Worm (Caenorhabditis elegans) whole organism, L1 larva: ENCODE results near the gene T28A8.5.

ENCODE experiments used
- C16A3.4 ChIP-seq: fragments of 150-350 bp; optimal IDR thresholded peaks from 2 replicates; lab custom pipeline; 2014; ENCODE audit warnings: missing biosample characterization, missing genetic modification characterization
- F16B12.6 ChIP-seq: fragments of 150-350 bp; optimal IDR thresholded peaks from 2 replicates; lab custom pipeline; 2014; ENCODE audit warnings: missing biosample characterization, missing genetic modification characterization
- aha-1 ChIP-seq: fragments of 150-350 bp; optimal IDR thresholded peaks from 2 replicates; lab custom pipeline; 2014; ENCODE audit warnings: missing biosample characterization, missing genetic modification characterization
- alr-1 ChIP-seq: fragments of 200-800 bp; sonication (Bioruptor generic); optimal IDR thresholded peaks from 2 replicates; lab custom pipeline; 2018; ENCODE audit warnings: borderline replicate concordance, mild to moderate bottlenecking, missing genetic modification characterization, missing compliant biosample characterization
- blmp-1 ChIP-seq: fragments of 150-350 bp; optimal IDR thresholded peaks from 2 replicates; lab custom pipeline; 2014; ENCODE audit warnings: missing biosample characterization, missing genetic modification characterization
- ceh-63 ChIP-seq: fragments of 200-800 bp; sonication (Bioruptor generic); optimal IDR thresholded peaks from 2 replicates; lab custom pipeline; 2018; ENCODE audit warnings: mild to moderate bottlenecking, missing genetic modification characterization, missing compliant biosample characterization
- ceh-8 ChIP-seq: fragments of 200-800 bp; sonication (Bioruptor generic); optimal IDR thresholded peaks from 2 replicates; lab custom pipeline; 2018; ENCODE audit warnings: mild to moderate bottlenecking, missing genetic modification characterization, moderate library complexity, missing compliant biosample characterization
- ceh-82 ChIP-seq, 3 experiments: fragments of 150-350 bp in 1 of 3; sonication (generic microtip) in 2 of 3; optimal IDR thresholded peaks; 2 replicates each; lab custom pipeline; 2014 to 2017; ENCODE audit warnings: missing biosample characterization in 3 of 3, missing genetic modification characterization in 3 of 3
- ceh-90 ChIP-seq: sonication (generic microtip); optimal IDR thresholded peaks from 2 replicates; lab custom pipeline; 2016; ENCODE audit warnings: missing genetic modification characterization, missing compliant biosample characterization
- dpl-1 ChIP-seq, 3 experiments: fragments of 150-350 bp in 2 of 3; sonication (generic microtip) in 1 of 3; optimal IDR thresholded peaks; 2 replicates each; lab custom pipeline; 2014 to 2017; ENCODE audit warnings: missing biosample characterization in 3 of 3, missing genetic modification characterization in 3 of 3, missing genetic modification reagents in 3 of 3
- dsc-1 ChIP-seq: sonication (generic microtip); optimal IDR thresholded peaks from 2 replicates; lab custom pipeline; 2016; ENCODE audit warnings: mild to moderate bottlenecking, missing genetic modification characterization, missing compliant biosample characterization
- efl-1 ChIP-seq, 4 experiments: fragments of 150-350 bp; optimal IDR thresholded peaks in 3 of 4; peaks in 1 of 4; 1 replicate in 1 of 4; 2 replicates in 3 of 4; lab custom pipeline; 2014; ENCODE audit warnings: missing biosample characterization in 2 of 4, missing genetic modification characterization in 2 of 4, missing genetic modification reagents in 2 of 4
- efl-3 ChIP-seq: fragments of 200-800 bp; sonication (Bioruptor generic); optimal IDR thresholded peaks from 2 replicates; lab custom pipeline; 2018; ENCODE audit warnings: mild to moderate bottlenecking, missing genetic modification characterization, missing compliant biosample characterization
- elt-2 ChIP-seq: sonication (generic microtip); optimal IDR thresholded peaks from 2 replicates; lab custom pipeline; 2016; ENCODE audit warnings: missing genetic modification characterization, mild to moderate bottlenecking, inconsistent platforms, missing compliant biosample characterization, missing genetic modification reagents
- elt-3 ChIP-seq, 6 experiments: fragments of 150-350 bp in 1 of 6; sonication (generic microtip); optimal IDR thresholded peaks; 2 replicates each; lab custom pipeline; 2017 to 2018; ENCODE audit warnings: missing biosample characterization in 6 of 6, missing genetic modification characterization in 6 of 6, inconsistent platforms in 1 of 6
- fkh-10 ChIP-seq: sonication (generic microtip); optimal IDR thresholded peaks from 2 replicates; lab custom pipeline; 2017; ENCODE audit warnings: missing biosample characterization, missing genetic modification reagents, missing genetic modification characterization
- fkh-4 ChIP-seq: sonication (generic microtip); optimal IDR thresholded peaks from 2 replicates; lab custom pipeline; 2016; ENCODE audit warnings: missing compliant biosample characterization, missing genetic modification characterization, borderline replicate concordance
- fkh-8 ChIP-seq: sonication (generic microtip); optimal IDR thresholded peaks from 2 replicates; lab custom pipeline; 2016; ENCODE audit warnings: mild to moderate bottlenecking, missing genetic modification characterization, missing compliant biosample characterization
- fos-1 ChIP-seq: fragments of 150-350 bp; optimal IDR thresholded peaks from 2 replicates; lab custom pipeline; 2014; ENCODE audit warnings: missing biosample characterization, missing genetic modification characterization
- grh-1 ChIP-seq: fragments of 200-800 bp; sonication (Bioruptor generic); IDR thresholded peaks from 2 replicates; pipeline ENCODE4 v1.3.6; 2022; ENCODE audit warnings: missing genetic modification reagents, missing genetic modification characterization, missing compliant biosample characterization
- hlh-17 ChIP-seq: fragments of 200-800 bp; sonication (Bioruptor generic); optimal IDR thresholded peaks from 2 replicates; lab custom pipeline; 2018; ENCODE audit warnings: missing genetic modification characterization, mild to moderate bottlenecking, missing compliant biosample characterization, moderate library complexity, borderline replicate concordance
- lin-13 ChIP-seq: fragments of 150-350 bp; optimal IDR thresholded peaks from 2 replicates; lab custom pipeline; 2014; ENCODE audit warnings: missing biosample characterization, missing genetic modification reagents, missing genetic modification characterization
- lin-14 ChIP-seq: fragments of 200-800 bp; sonication (Bioruptor generic); optimal IDR thresholded peaks from 2 replicates; lab custom pipeline; 2018; ENCODE audit warnings: mild to moderate bottlenecking, missing genetic modification characterization, moderate library complexity, missing compliant biosample characterization
- lin-15B ChIP-seq: fragments of 150-350 bp; sonication (generic microtip); optimal IDR thresholded peaks from 3 replicates; lab custom pipeline; 2014; ENCODE audit warnings: missing biosample characterization, missing genetic modification characterization
- lin-35 ChIP-seq, 2 experiments: fragments of 150-350 bp; optimal IDR thresholded peaks; 2 replicates each; lab custom pipeline; 2014; ENCODE audit warnings: missing biosample characterization in 2 of 2, missing genetic modification characterization in 2 of 2, missing genetic modification reagents in 2 of 2
- lsy-2 ChIP-seq, 2 experiments: fragments of 150-350 bp; optimal IDR thresholded peaks; 2 replicates each; lab custom pipeline; 2014; ENCODE audit warnings: missing biosample characterization in 2 of 2, missing genetic modification characterization in 2 of 2
- mdl-1 ChIP-seq, 2 experiments: fragments of 150-350 bp; optimal IDR thresholded peaks; 2 replicates each; lab custom pipeline; 2014 to 2017; ENCODE audit warnings: missing biosample characterization in 2 of 2, missing genetic modification characterization in 2 of 2, inconsistent platforms in 1 of 2
- mef-2 ChIP-seq: fragments of 150-350 bp; optimal IDR thresholded peaks from 2 replicates; lab custom pipeline; 2014; ENCODE audit warnings: missing biosample characterization, missing genetic modification characterization
- mep-1 ChIP-seq: fragments of 150-350 bp; optimal IDR thresholded peaks from 2 replicates; lab custom pipeline; 2014; ENCODE audit warnings: missing biosample characterization, missing genetic modification characterization
- nhr-11 ChIP-seq: fragments of 150-350 bp; optimal IDR thresholded peaks from 2 replicates; lab custom pipeline; 2014; ENCODE audit warnings: missing biosample characterization, missing genetic modification characterization
- nhr-20 ChIP-seq: sonication (generic microtip); optimal IDR thresholded peaks from 2 replicates; lab custom pipeline; 2016; ENCODE audit warnings: mild to moderate bottlenecking, missing genetic modification characterization, missing compliant biosample characterization
- nhr-71 ChIP-seq: sonication (generic microtip); optimal IDR thresholded peaks from 2 replicates; lab custom pipeline; 2016; ENCODE audit warnings: mild to moderate bottlenecking, missing genetic modification characterization, moderate library complexity, missing compliant biosample characterization
- nhr-85 ChIP-seq: sonication (generic microtip); peaks from one replicate; lab custom pipeline; 2016; ENCODE audit warnings: missing genetic modification characterization, inconsistent platforms, missing compliant biosample characterization
- pax-3 ChIP-seq: fragments of 200-800 bp; sonication (Bioruptor generic); optimal IDR thresholded peaks from 2 replicates; lab custom pipeline; 2018; ENCODE audit warnings: mild to moderate bottlenecking, missing genetic modification characterization, moderate library complexity, missing compliant biosample characterization
- pqm-1 ChIP-seq: sonication (generic microtip); optimal IDR thresholded peaks from 3 replicates; lab custom pipeline; 2017; ENCODE audit warnings: missing biosample characterization, missing genetic modification characterization
- rnt-1 ChIP-seq: sonication (generic microtip); optimal IDR thresholded peaks from 2 replicates; lab custom pipeline; 2016; ENCODE audit warnings: mild to moderate bottlenecking, missing genetic modification characterization, moderate library complexity, missing compliant biosample characterization
- skn-1 ChIP-seq: fragments of 150-350 bp; optimal IDR thresholded peaks from 2 replicates; lab custom pipeline; 2014; ENCODE audit warnings: missing biosample characterization, missing genetic modification characterization
- snu-23 ChIP-seq: sonication (generic microtip); optimal IDR thresholded peaks from 2 replicates; lab custom pipeline; 2016; ENCODE audit warnings: missing genetic modification characterization, missing compliant biosample characterization
- sox-4 ChIP-seq: sonication (generic microtip); optimal IDR thresholded peaks from 2 replicates; lab custom pipeline; 2016; ENCODE audit warnings: missing genetic modification characterization, missing compliant biosample characterization
- unc-62 ChIP-seq: fragments of 150-350 bp; optimal IDR thresholded peaks from 2 replicates; lab custom pipeline; 2014; ENCODE audit warnings: missing biosample characterization, missing genetic modification reagents, missing genetic modification characterization
- unc-98 ChIP-seq: fragments of 200-800 bp; sonication (Bioruptor generic); IDR thresholded peaks from 2 replicates; pipeline ENCODE4 v1.3.6; 2022; ENCODE audit warnings: missing genetic modification characterization, missing compliant biosample characterization
- vab-15 ChIP-seq: sonication (generic microtip); optimal IDR thresholded peaks from 2 replicates; lab custom pipeline; 2017; ENCODE audit warnings: missing genotype, mild to moderate bottlenecking, missing genetic modification characterization, missing compliant biosample characterization
- xbp-1 ChIP-seq: sonication (generic microtip); optimal IDR thresholded peaks from 2 replicates; lab custom pipeline; 2016; ENCODE audit warnings: missing genetic modification characterization, missing compliant biosample characterization
- zag-1 ChIP-seq: fragments of 150-350 bp; optimal IDR thresholded peaks from 2 replicates; lab custom pipeline; 2014; ENCODE audit warnings: missing biosample characterization, missing genetic modification characterization

Gene T28A8.5

ce11 chrIII:13530017-13530416, 28.6 kb downstream of the T28A8.5 start (continued):
- TF ChIP-seq C16A3.4 (tag; lab: Kevin White, UChicago) (peak; percentile 65), nhr-20 (tag; lab: Kevin White, UChicago) (peak; percentile 62), lin-35 (GFP tag; optimal IDR thresholded peaks at IDR 0.05; lab: Kevin White, UChicago) (peak; percentile 82 to 92), mep-1 (tag; lab: Kevin White, UChicago) (peak; percentile 74), mdl-1 (tag; optimal IDR thresholded peaks at IDR 0.05; lab: Kevin White, UChicago) (peak in 1 of 2 experiments; percentile 38), unc-98 (no peak), unc-62 (GFP tag; lab: Kevin White, UChicago) (no peak), hlh-17 (no peak), skn-1 (tag; lab: Kevin White, UChicago) (peak; percentile 62), blmp-1 (tag; lab: Kevin White, UChicago) (peak; percentile 98), ceh-90 (tag; lab: Kevin White, UChicago) (no peak), pqm-1 (tag; lab: Kevin White, UChicago) (no peak), fkh-4 (tag; lab: Kevin White, UChicago) (no peak), F16B12.6 (tag; lab: Kevin White, UChicago) (peak; percentile 51), xbp-1 (tag; lab: Kevin White, UChicago) (peak; percentile 51), sox-4 (no peak), ceh-82 (tag; optimal IDR thresholded peaks at IDR 0.05; lab: Kevin White, UChicago) (peak; percentile 62 to 87 (median 70)), efl-1 (optimal IDR thresholded peaks at IDR 0.05; lab: Kevin White, UChicago) (peak; percentile 87 to 89), efl-1 (GFP tag; optimal IDR thresholded peaks at IDR 0.05 in 1 of 2; lab: Kevin White, UChicago) (peak; percentile 87 to 98), elt-3 (tag; optimal IDR thresholded peaks at IDR 0.05; lab: Kevin White, UChicago) (peak in 1 of 6 experiments; percentile 12), dsc-1 (tag; lab: Kevin White, UChicago) (peak; percentile 63), nhr-85 (no peak), dpl-1 (GFP tag; optimal IDR thresholded peaks at IDR 0.05; lab: Kevin White, UChicago) (peak; percentile 79 to 87 (median 85)), aha-1 (tag; lab: Kevin White, UChicago) (no peak), fkh-8 (tag; lab: Kevin White, UChicago) (peak; percentile 62), fkh-10 (GFP tag; lab: Kevin White, UChicago) (peak; percentile 16), zag-1 (tag; lab: Kevin White, UChicago) (no peak), vab-15 (tag; lab: Kevin White, UChicago) (peak; percentile 57), rnt-1 (peak; percentile 72), elt-2 (tag; lab: Kevin White, UChicago) (no peak), mef-2 (tag; lab: Kevin White, UChicago) (no peak)

ce11 chrIII:13530838-13531237, 29.4 kb downstream of the T28A8.5 start:
- no peak for TF ChIP-seq fos-1 (tag; lab: Kevin White, UChicago)
- no peak for TF ChIP-seq alr-1 (tag; lab: Kevin White, UChicago)
- no peak for TF ChIP-seq ceh-63 (GFP tag; lab: Kevin White, UChicago)
- no peak for TF ChIP-seq grh-1

ce11 chrIII:13534704-13535103, 33.3 kb downstream of the T28A8.5 start:
- TF ChIP-seq blmp-1 (tag; lab: Kevin White, UChicago) (peak; percentile 49), efl-3 (GFP tag; lab: Kevin White, UChicago) (no peak), elt-3 (tag; optimal IDR thresholded peaks at IDR 0.05; lab: Kevin White, UChicago) (peak in 1 of 6 experiments; percentile 43), dpl-1 (GFP tag; optimal IDR thresholded peaks at IDR 0.05; lab: Kevin White, UChicago) (peak in 1 of 3 experiments; percentile 22), lin-14 (GFP tag; lab: Kevin White, UChicago) (peak; percentile 67), grh-1 (peak; percentile 66), lin-35 (GFP tag; optimal IDR thresholded peaks at IDR 0.05; lab: Kevin White, UChicago) (peak in 1 of 2 experiments; percentile 30), snu-23 (GFP tag; lab: Kevin White, UChicago) (peak; percentile 53), nhr-85 (peak; percentile 82), efl-1 (optimal IDR thresholded peaks at IDR 0.05; lab: Kevin White, UChicago) (peak; percentile 12 to 34), efl-1 (GFP tag; optimal IDR thresholded peaks at IDR 0.05 in 1 of 2; lab: Kevin White, UChicago) (no peak), lsy-2 (tag; optimal IDR thresholded peaks at IDR 0.05; lab: Kevin White, UChicago) (peak in 1 of 2 experiments; percentile 41), lin-13 (GFP tag; lab: Kevin White, UChicago) (no peak), ceh-8 (no peak), nhr-11 (tag; lab: Kevin White, UChicago) (no peak), lin-15B (tag; lab: Kevin White, UChicago) (no peak), pax-3 (no peak), nhr-71 (tag; lab: Kevin White, UChicago) (peak; percentile 33), nhr-20 (tag; lab: Kevin White, UChicago) (peak; percentile 30)
- TF ChIP-seq, all 84 proteins: peak for 12
